Worm (Caenorhabditis elegans): Measurements from ENCODE around the gene clc-22.

DNA sequence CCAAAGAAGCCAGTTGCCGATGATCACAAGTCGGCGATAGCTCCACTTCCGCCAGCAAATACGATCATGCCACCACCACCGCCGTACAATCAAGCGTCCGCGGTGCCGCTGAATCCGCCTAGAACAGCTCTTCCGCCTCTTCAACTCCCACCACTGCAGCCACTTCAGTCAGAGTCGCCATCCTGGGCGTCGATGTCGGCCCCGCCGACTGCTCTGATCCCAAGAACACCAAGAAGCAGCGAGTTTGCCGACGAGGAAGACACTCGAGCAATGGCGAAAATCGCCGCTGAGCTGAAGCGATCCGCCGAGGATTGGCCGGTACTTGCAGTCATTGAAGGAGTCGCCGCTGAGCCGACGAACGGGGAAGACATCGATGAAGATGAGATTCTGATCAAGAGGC, 27.8 kb downstream of the clc-22 start:
- TF ChIP-seq egrh-3 (GFP tag; IDR thresholded peaks at IDR 0.05) (peak; percentile 49; the same call in 1 of the 2 replicates), let-526 (GFP tag; IDR thresholded peaks at IDR 0.05) (no peak), ama-1 (optimal IDR thresholded peaks at IDR 0.05) (no peak), ama-1 (GFP tag; optimal IDR thresholded peaks at IDR 0.05) (no peak), Y53F4B.3 (GFP tag; IDR thresholded peaks at IDR 0.05) (no peak), ceh-91 (GFP tag; IDR thresholded peaks at IDR 0.05) (no peak), him-1 (tag; optimal IDR thresholded peaks at IDR 0.05) (no peak), lin-35 (GFP tag; optimal IDR thresholded peaks at IDR 0.05) (no peak), tbx-9 (tag; optimal IDR thresholded peaks at IDR 0.05; ENCODE audit: borderline replicate concordance) (no peak), T07F8.4 (tag; optimal IDR thresholded peaks at IDR 0.05) (no peak), pbrm-1 (GFP tag; IDR thresholded peaks at IDR 0.05) (no peak), ccch-3 (GFP tag; optimal IDR thresholded peaks at IDR 0.05) (no peak), F33H1.4 (GFP tag; IDR thresholded peaks at IDR 0.05) (no peak)

Data from whole organism, young adult.